Worm (Caenorhabditis elegans) whole organism, mixed stage, embryonic: ENCODE measurements around the gene H04J21.1.
A peak's percentile ranks its signal among the peaks of the same experiment; 100 is the strongest.

ENCODE experiments used
- M03D4.4 ChIP-seq: sonication (generic microtip); optimal IDR thresholded peaks from 2 replicates; lab custom pipeline; 2017; ENCODE audit warnings: mild to moderate bottlenecking, missing genetic modification characterization, missing compliant biosample characterization
- bed-3 ChIP-seq: fragments of 200-800 bp; sonication (Bioruptor generic); optimal IDR thresholded peaks from 3 replicates; lab custom pipeline; 2018; ENCODE audit warnings: mild to moderate bottlenecking, missing genetic modification characterization, moderate library complexity, missing compliant biosample characterization
- blmp-1 ChIP-seq: fragments of 150-350 bp; optimal IDR thresholded peaks from 2 replicates; lab custom pipeline; 2014; ENCODE audit warnings: missing biosample characterization, missing genetic modification characterization
- ceh-39 ChIP-seq: fragments of 150-350 bp; optimal IDR thresholded peaks from 2 replicates; lab custom pipeline; 2014; ENCODE audit warnings: missing biosample characterization, missing genetic modification characterization
- ceh-43 ChIP-seq: fragments of 200-800 bp; sonication (Bioruptor generic); optimal IDR thresholded peaks from 2 replicates; lab custom pipeline; 2018; ENCODE audit warnings: mild to moderate bottlenecking, missing genetic modification characterization, moderate library complexity, missing compliant biosample characterization
- ces-1 ChIP-seq: fragments of 150-350 bp; optimal IDR thresholded peaks from 2 replicates; lab custom pipeline; 2014; ENCODE audit warnings: missing biosample characterization, missing genetic modification reagents, missing genetic modification characterization
- cnd-1 ChIP-seq: fragments of 200-800 bp; sonication (Bioruptor generic); optimal IDR thresholded peaks from 2 replicates; lab custom pipeline; 2018; ENCODE audit warnings: mild to moderate bottlenecking, missing genetic modification characterization, missing compliant biosample characterization
- elt-1 ChIP-seq: sonication (generic microtip); optimal IDR thresholded peaks from 2 replicates; lab custom pipeline; 2017; ENCODE audit warnings: missing genetic modification characterization, mild to moderate bottlenecking, missing compliant biosample characterization, antibody characterized with exemption, moderate library complexity, borderline replicate concordance; ENCODE audit not compliant: insufficient read depth
- ham-2 ChIP-seq: fragments of 200-800 bp; sonication (Bioruptor generic); optimal IDR thresholded peaks from 2 replicates; lab custom pipeline; 2018; ENCODE audit warnings: mild to moderate bottlenecking, missing genetic modification characterization, missing compliant biosample characterization
- hlh-1 ChIP-seq: fragments of 150-350 bp; optimal IDR thresholded peaks from 2 replicates; lab custom pipeline; 2014; ENCODE audit warnings: missing biosample characterization, missing genetic modification reagents, missing genetic modification characterization
- lin-13 ChIP-seq: fragments of 150-350 bp; optimal IDR thresholded peaks from 2 replicates; lab custom pipeline; 2014; ENCODE audit warnings: missing biosample characterization, missing genetic modification characterization
- lin-32 ChIP-seq: fragments of 200-800 bp; sonication (Bioruptor generic); optimal IDR thresholded peaks from 2 replicates; lab custom pipeline; 2018; ENCODE audit warnings: mild to moderate bottlenecking, missing genetic modification characterization, missing compliant biosample characterization
- lsy-2 ChIP-seq: fragments of 150-350 bp; optimal IDR thresholded peaks from 2 replicates; lab custom pipeline; 2014; ENCODE audit warnings: missing biosample characterization, missing genetic modification characterization
- mab-5 ChIP-seq: fragments of 150-350 bp; optimal IDR thresholded peaks from 2 replicates; lab custom pipeline; 2014; ENCODE audit warnings: missing biosample characterization, missing genetic modification characterization
- mep-1 ChIP-seq: fragments of 150-350 bp; optimal IDR thresholded peaks from 2 replicates; lab custom pipeline; 2017; ENCODE audit warnings: missing biosample characterization, missing genetic modification reagents, missing genetic modification characterization, inconsistent platforms
- mls-2 ChIP-seq: sonication (generic microtip); optimal IDR thresholded peaks from 2 replicates; lab custom pipeline; 2016; ENCODE audit warnings: mild to moderate bottlenecking, missing genetic modification characterization, moderate library complexity, missing compliant biosample characterization
- nhr-12 ChIP-seq: fragments of 150-350 bp; optimal IDR thresholded peaks from 2 replicates; lab custom pipeline; 2014; ENCODE audit warnings: missing biosample characterization, missing genetic modification characterization
- nhr-237 ChIP-seq: fragments of 150-350 bp; optimal IDR thresholded peaks from 2 replicates; lab custom pipeline; 2014; ENCODE audit warnings: missing biosample characterization, missing genetic modification characterization
- nhr-28 ChIP-seq: fragments of 150-350 bp; optimal IDR thresholded peaks from 2 replicates; lab custom pipeline; 2014; ENCODE audit warnings: missing biosample characterization, missing genetic modification characterization
- sem-2 ChIP-seq: fragments of 200-800 bp; sonication (Bioruptor generic); optimal IDR thresholded peaks from 2 replicates; lab custom pipeline; 2018; ENCODE audit warnings: mild to moderate bottlenecking, missing genetic modification characterization, missing compliant biosample characterization
- snpc-4 ChIP-seq: fragments of 150-350 bp; optimal IDR thresholded peaks from 2 replicates; lab custom pipeline; 2014; ENCODE audit warnings: missing biosample characterization, missing genetic modification characterization
- sptf-1 ChIP-seq: sonication (generic microtip); optimal IDR thresholded peaks from 2 replicates; lab custom pipeline; 2017; ENCODE audit warnings: mild to moderate bottlenecking, missing genetic modification characterization, moderate library complexity, missing compliant biosample characterization
- unc-120 ChIP-seq: sonication (generic microtip); optimal IDR thresholded peaks from 2 replicates; lab custom pipeline; 2017; ENCODE audit warnings: missing genetic modification characterization, missing compliant biosample characterization; ENCODE audit not compliant: poor library complexity, severe bottlenecking
- unc-39 ChIP-seq: fragments of 150-350 bp; optimal IDR thresholded peaks from 2 replicates; lab custom pipeline; 2014; ENCODE audit warnings: missing biosample characterization, missing genetic modification characterization
- unc-62 ChIP-seq: fragments of 150-350 bp; optimal IDR thresholded peaks from 2 replicates; lab custom pipeline; 2014; ENCODE audit warnings: missing biosample characterization, missing genetic modification reagents, missing genetic modification characterization

Gene H04J21.1

DNA sequence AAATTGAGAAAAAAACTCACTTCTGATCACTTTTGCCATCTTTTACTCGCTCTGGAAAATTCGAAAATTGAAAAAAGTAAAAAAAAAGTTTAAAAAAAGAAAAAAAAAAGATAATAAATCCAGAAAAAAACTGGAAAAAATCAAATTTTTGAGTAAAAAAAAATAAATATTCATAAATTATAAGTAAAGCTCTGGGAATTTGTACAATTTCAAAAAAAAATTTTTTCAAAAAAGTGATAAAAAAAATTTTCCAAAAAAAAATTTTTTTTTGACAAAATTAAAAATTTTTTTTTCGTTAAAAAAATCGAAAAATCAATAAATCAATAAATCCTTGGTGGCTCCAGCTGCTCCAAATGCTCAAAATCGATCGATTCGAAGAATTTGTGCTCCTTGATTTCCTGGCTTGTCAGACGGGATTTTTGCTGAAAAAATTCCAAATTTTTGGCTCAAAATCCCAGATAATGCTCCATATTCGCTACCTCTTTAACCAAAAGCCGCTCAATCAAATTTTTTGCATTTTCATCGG, 39.2 kb upstream of the H04J21.1 start, which contains the start of gene mrpl-30:
TSS of gene mrpl-30 (minus strand) at position 51 of the 526 bp plus-strand sequence.
- TF ChIP-seq sptf-1 (tag; lab: Kevin White, UChicago), result no peak
- TF ChIP-seq ceh-39 (tag; lab: Kevin White, UChicago), result no peak
- no peak for TF ChIP-seq blmp-1
- TF ChIP-seq nhr-28 (tag; lab: Kevin White, UChicago), result no peak

DNA sequence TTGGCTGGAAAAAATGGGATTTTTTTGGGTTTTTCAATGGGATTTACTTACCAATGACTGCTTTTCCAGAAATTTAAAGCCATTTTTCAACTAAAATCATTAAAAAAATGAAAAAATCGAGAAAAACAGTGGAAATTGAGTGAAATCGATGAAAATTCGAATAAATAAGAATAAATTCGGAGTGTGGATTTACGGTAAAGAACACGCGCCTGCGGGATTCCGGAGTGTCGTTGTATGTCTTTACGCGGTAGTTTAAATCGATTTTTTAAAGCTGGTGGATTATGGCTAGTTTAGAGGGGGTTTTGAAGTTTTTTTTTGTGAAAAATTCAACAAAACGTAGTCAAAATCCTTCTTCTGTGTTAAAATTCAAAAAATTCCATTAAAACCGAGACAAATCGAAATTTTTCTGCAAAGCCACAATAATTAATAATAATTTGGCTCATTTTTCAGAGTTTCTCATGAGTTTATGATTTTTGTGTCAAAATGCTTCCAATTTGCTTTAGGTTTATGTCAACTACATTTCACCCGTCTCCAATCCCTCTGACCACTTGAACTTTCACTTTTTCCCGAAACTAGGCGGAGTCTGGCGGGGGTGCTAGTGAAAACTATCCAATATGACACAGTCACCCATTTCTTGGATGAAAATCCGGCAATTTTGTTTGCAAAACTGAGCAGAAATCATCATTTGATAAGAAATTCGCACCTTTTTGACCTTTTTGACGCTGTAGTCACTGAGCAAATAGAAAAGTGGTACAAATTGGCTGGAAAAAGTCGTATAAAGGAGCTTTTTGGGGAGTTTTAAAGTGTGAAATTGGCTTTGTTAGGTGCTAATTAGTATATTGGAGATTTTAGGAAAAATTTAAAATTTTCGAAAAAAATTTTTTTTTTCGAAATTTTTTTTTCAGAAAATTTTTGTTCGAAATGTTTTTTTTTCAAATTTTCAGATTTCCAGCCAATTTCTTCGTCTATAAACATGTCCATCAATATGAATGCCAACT, 29.7 kb upstream of the H04J21.1 start, which contains the start of the genes cic-1 and strm-1:
TSS of gene cic-1 (minus strand) at position 96 of the 998 bp plus-strand sequence.
TSS of gene strm-1 (plus strand) at position 945 of the 998 bp plus-strand sequence.
- TF ChIP-seq nhr-237 (tag; lab: Kevin White, UChicago), result peak; percentile 20
- TF ChIP-seq lsy-2, result peak; percentile 51
- no peak for TF ChIP-seq hlh-1
- TF ChIP-seq mls-2, result no peak
- TF ChIP-seq mab-5 (tag; lab: Kevin White, UChicago), result peak; percentile 11
- TF ChIP-seq blmp-1, result peak; percentile 94
- peak; percentile 30 for TF ChIP-seq lin-13 (tag; lab: Kevin White, UChicago)
- peak; percentile 40 for TF ChIP-seq ham-2 (GFP tag; lab: Kevin White, UChicago)
- no peak for TF ChIP-seq M03D4.4 (tag; lab: Kevin White, UChicago)
- no peak for TF ChIP-seq bed-3 (GFP tag; lab: Kevin White, UChicago)
- TF ChIP-seq ces-1 (GFP tag; lab: Kevin White, UChicago), result peak; percentile 77
- peak; percentile 38 for TF ChIP-seq unc-120 (tag; lab: Kevin White, UChicago)

DNA sequence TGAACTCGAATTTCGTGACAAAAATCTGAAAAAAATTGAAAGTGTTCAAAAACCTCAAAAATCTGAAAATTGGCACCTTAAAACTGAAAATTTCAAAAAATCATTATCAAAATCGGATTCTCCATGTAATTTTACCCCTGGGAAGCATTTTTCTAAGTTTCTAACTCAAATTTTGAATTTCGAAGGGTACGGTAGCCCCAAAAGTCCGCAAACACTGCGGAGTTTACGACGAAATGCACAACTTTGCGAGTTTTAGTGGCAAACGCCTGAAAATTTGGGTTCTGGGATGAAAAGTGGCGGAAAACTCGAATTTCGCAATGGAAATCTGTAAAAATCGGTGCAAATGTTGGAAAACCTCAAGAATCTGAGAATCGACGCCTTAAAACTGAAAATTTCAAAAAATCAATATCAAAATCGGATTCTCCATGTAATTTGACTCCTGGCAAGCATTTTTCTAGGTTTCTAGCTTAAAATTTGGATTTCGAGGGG, 21.9 kb upstream of the H04J21.1 start:
- TF ChIP-seq unc-39 (tag; lab: Kevin White, UChicago), result no peak
- TF ChIP-seq unc-62 (GFP tag; lab: Kevin White, UChicago), result no peak
- TF ChIP-seq sem-2 (GFP tag; lab: Kevin White, UChicago), result no peak
- no peak for TF ChIP-seq lin-32 (GFP tag; lab: Kevin White, UChicago)
- TF ChIP-seq cnd-1 (tag; lab: Kevin White, UChicago), result no peak
- TF ChIP-seq snpc-4 (tag; lab: Kevin White, UChicago), result no peak
- TF ChIP-seq lsy-2, result peak; percentile 53
- peak; percentile 9 for TF ChIP-seq lin-13 (tag; lab: Kevin White, UChicago)
- TF ChIP-seq, all 35 proteins: peak for 2

DNA sequence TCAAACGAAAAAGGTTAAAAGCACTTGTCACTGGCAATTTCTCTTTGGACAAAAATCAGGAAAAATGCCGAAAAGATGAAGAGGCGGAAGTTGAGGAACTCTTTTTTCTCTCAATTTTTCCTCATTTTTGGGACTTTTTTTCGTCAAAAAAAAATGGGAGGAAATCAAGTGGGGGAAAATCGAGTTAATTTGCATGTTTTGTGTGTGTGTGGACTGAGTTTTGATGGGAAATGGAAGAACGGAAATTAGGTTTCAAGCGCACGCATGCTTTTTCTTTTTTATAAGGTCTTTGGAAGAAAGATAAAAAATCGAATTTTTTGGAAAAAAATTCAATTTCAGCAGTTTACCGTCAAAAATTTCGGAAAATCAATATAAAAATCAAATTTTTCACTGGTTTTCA, 19.9 kb upstream of the H04J21.1 start:
- TF ChIP-seq ces-1 (GFP tag; lab: Kevin White, UChicago) (peak; percentile 76), elt-1 (no peak)

DNA sequence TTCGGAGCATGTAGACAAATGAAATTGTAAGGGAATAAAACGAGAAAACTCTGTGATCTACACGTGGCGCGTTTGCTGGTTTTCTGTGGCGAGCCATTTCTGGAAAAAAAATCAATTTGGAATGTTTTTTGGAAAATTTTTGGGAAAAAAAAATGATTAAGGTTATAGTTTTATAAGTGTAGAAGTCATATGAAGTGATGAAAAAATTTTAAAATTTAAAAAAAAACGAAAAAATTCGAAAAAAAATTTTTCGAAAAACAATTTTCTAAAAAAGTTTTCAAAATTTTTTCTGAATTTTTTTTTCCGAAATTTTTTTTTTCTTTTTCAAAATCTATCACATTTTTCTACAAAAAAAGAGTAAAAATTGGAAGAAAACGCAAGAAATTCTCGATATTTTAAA, 14.7 kb upstream of the H04J21.1 start, which contains the start of gene H14E04.3:
TSS of gene H14E04.3 (minus strand) at position 101 of the 400 bp plus-strand sequence.
- TF ChIP-seq nhr-12 (tag; lab: Kevin White, UChicago), result no peak
- TF ChIP-seq nhr-28 (tag; lab: Kevin White, UChicago), result no peak
- TF ChIP-seq nhr-237 (tag; lab: Kevin White, UChicago), result no peak
- no peak for TF ChIP-seq ces-1 (GFP tag; lab: Kevin White, UChicago)
- TF ChIP-seq lin-32 (GFP tag; lab: Kevin White, UChicago), result no peak
- no peak for TF ChIP-seq M03D4.4 (tag; lab: Kevin White, UChicago)
- TF ChIP-seq unc-62 (GFP tag; lab: Kevin White, UChicago), result no peak
- no peak for TF ChIP-seq lin-13 (tag; lab: Kevin White, UChicago)
- TF ChIP-seq ceh-43 (GFP tag; lab: Kevin White, UChicago), result no peak
- TF ChIP-seq, all 35 proteins: peak for 0

DNA sequence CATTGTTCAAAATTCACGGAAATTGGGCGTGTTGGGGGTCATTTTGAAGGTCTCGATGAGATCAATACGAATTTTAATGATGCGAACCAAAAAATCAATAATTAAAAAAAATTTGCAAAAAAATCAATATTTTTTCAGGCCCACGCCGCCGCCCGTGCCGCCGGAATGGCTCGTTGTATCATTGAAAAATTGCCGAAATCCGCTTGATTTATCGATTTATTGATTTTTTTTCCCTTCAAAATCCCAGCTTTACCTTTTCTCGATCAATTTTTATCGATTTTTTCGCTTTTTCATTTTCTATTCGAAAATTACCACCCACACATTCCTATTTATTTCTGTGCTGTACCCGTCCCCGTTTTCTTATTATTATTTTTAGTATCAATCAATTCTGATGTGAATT, 12.6 kb upstream of the H04J21.1 start:
- TF ChIP-seq mep-1 (tag; lab: Kevin White, UChicago) (no peak), M03D4.4 (tag; lab: Kevin White, UChicago) (no peak), ces-1 (GFP tag; lab: Kevin White, UChicago) (no peak)
